Fruit fly (Drosophila melanogaster) S2 (cell line): Measurements from ENCODE around the gene CG4839.

Experiments used
- CG8478 ChIP-seq: fragments of >200 bp; optimal IDR thresholded peaks from 2 replicates; lab custom pipeline; 2018
- CTCF ChIP-seq, 2 experiments: fragments of >200 bp; optimal IDR thresholded peaks; 2 replicates each; lab custom pipeline; 2018

Gene CG4839

dm6 chr2L:10144236-10144953 lies at the start of gene CG4839:
TSS of gene CG4839 (plus strand) at chr2L:10144776.
- TF ChIP-seq CTCF (optimal IDR thresholded peaks at IDR 0.05; lab: Kevin White, UChicago) = no peak
- TF ChIP-seq CG8478 = no peak

dm6 chr2L:10096127-10096526 lies 48.4 kb upstream of the CG4839 start:
- TF ChIP-seq CG8478 = no peak
- TF ChIP-seq CTCF (optimal IDR thresholded peaks at IDR 0.05; lab: Kevin White, UChicago) = no peak

dm6 chr2L:10108749-10109148 lies 35.8 kb upstream of the CG4839 start:
- TF ChIP-seq CG8478 = no peak
- peak; percentile 69 to 72 for TF ChIP-seq CTCF (optimal IDR thresholded peaks at IDR 0.05; lab: Kevin White, UChicago)

- TF ChIP-seq CTCF (optimal IDR thresholded peaks at IDR 0.05; lab: Kevin White, UChicago) = no peak
- TF ChIP-seq CG8478 = no peak
These were observed 21.9 kb upstream of the CG4839 start, which contains the start of gene CG13135 for dm6 chr2L:10122671-10123070. TSS of gene CG13135 (minus strand) at chr2L:10122771.

- peak; percentile 44 to 69 for TF ChIP-seq CTCF (optimal IDR thresholded peaks at IDR 0.05; lab: Kevin White, UChicago)
- TF ChIP-seq CG8478 = no peak
These were observed 20.6 kb upstream of the CG4839 start for dm6 chr2L:10123963-10124362.

dm6 chr2L:10130763-10131162 lies 13.8 kb upstream of the CG4839 start:
- TF ChIP-seq CG8478 (no peak), CTCF (optimal IDR thresholded peaks at IDR 0.05; lab: Kevin White, UChicago) (no peak)

- TF ChIP-seq CTCF (optimal IDR thresholded peaks at IDR 0.05; lab: Kevin White, UChicago) (no peak), CG8478 (no peak)
These were observed 1.2 kb upstream of the CG4839 start for dm6 chr2L:10143334-10143733.

dm6 chr2L:10145571-10145970 lies 995 bp downstream of the CG4839 start:
- no peak for TF ChIP-seq CG8478
- TF ChIP-seq CTCF (optimal IDR thresholded peaks at IDR 0.05; lab: Kevin White, UChicago) = no peak

- TF ChIP-seq CG8478 (no peak), CTCF (optimal IDR thresholded peaks at IDR 0.05; lab: Kevin White, UChicago) (no peak)
These were observed 2.3 kb downstream of the CG4839 start for dm6 chr2L:10146723-10147475.

- no peak for TF ChIP-seq CG8478
- no peak for TF ChIP-seq CTCF (optimal IDR thresholded peaks at IDR 0.05; lab: Kevin White, UChicago)
These were observed 9.8 kb downstream of the CG4839 start for dm6 chr2L:10154395-10154794.

dm6 chr2L:10172402-10172801 lies 27.8 kb downstream of the CG4839 start, which contains the start of gene CG13137:
TSS of gene CG13137 (plus strand) at chr2L:10172702.
- no peak for TF ChIP-seq CG8478
- TF ChIP-seq CTCF (optimal IDR thresholded peaks at IDR 0.05; lab: Kevin White, UChicago) = no peak

- no peak for TF ChIP-seq CG8478
- no peak for TF ChIP-seq CTCF (optimal IDR thresholded peaks at IDR 0.05; lab: Kevin White, UChicago)
These were observed 35.7 kb downstream of the CG4839 start, which contains the start of gene CG44153 for dm6 chr2L:10180182-10180779. TSS of gene CG44153 (minus strand) at chr2L:10180256.

- no peak for TF ChIP-seq CTCF (optimal IDR thresholded peaks at IDR 0.05; lab: Kevin White, UChicago)
- TF ChIP-seq CG8478 = no peak
These were observed 46.8 kb downstream of the CG4839 start, which contains the start of gene Fum4 for dm6 chr2L:10191396-10191795. TSS of gene Fum4 (minus strand) at chr2L:10191496.

dm6 chr2L:10198911-10199310 lies 54.3 kb downstream of the CG4839 start, which contains the start of gene Sur:
TSS of gene Sur (minus strand) at chr2L:10199117.
- no peak for TF ChIP-seq CTCF (optimal IDR thresholded peaks at IDR 0.05; lab: Kevin White, UChicago)
- no peak for TF ChIP-seq CG8478

dm6 chr2L:10200847-10201246 lies 56.3 kb downstream of the CG4839 start, which contains the start of the genes Ripalpha and RpL7:
TSS of gene Ripalpha (minus strand) at chr2L:10200974.
TSS of gene RpL7 (plus strand) at chr2L:10201004.
- peak; percentile 34 to 52 for TF ChIP-seq CTCF (optimal IDR thresholded peaks at IDR 0.05; lab: Kevin White, UChicago)
- no peak for TF ChIP-seq CG8478
